Worm (Caenorhabditis elegans) whole organism, L2 larva: ENCODE data around the gene Y54E2A.4.

Experiments used
- alr-1 ChIP-seq: fragments of 150-350 bp; optimal IDR thresholded peaks from 2 replicates; lab custom pipeline; 2014; ENCODE audit warnings: missing biosample characterization, missing genetic modification characterization
- blmp-1 ChIP-seq: sonication (generic microtip); optimal IDR thresholded peaks from 2 replicates; lab custom pipeline; 2017; ENCODE audit warnings: missing genetic modification characterization, mild to moderate bottlenecking, missing compliant biosample characterization, antibody characterized with exemption, moderate library complexity; ENCODE audit not compliant: insufficient read depth
- lin-13 ChIP-seq: fragments of 150-350 bp; optimal IDR thresholded peaks from 2 replicates; lab custom pipeline; 2014; ENCODE audit warnings: missing biosample characterization, missing genetic modification reagents, missing genetic modification characterization
- mdl-1 ChIP-seq, 2 experiments: fragments of 150-350 bp in 1 of 2; sonication (generic microtip) in 1 of 2; optimal IDR thresholded peaks; 2 replicates each; lab custom pipeline; 2017; ENCODE audit warnings: missing biosample characterization in 2 of 2, missing genetic modification characterization in 2 of 2
- nhr-237 ChIP-seq: fragments of 150-350 bp; optimal IDR thresholded peaks from 2 replicates; lab custom pipeline; 2014; ENCODE audit warnings: missing biosample characterization, missing genetic modification characterization
- nhr-77 ChIP-seq: fragments of 150-350 bp; optimal IDR thresholded peaks from 2 replicates; lab custom pipeline; 2014; ENCODE audit warnings: missing biosample characterization, missing genetic modification characterization
- snpc-4 ChIP-seq: fragments of 150-350 bp; optimal IDR thresholded peaks from 2 replicates; lab custom pipeline; 2014; ENCODE audit warnings: missing biosample characterization, missing genetic modification characterization
- ztf-4 ChIP-seq: fragments of 150-350 bp; optimal IDR thresholded peaks from 2 replicates; lab custom pipeline; 2014; ENCODE audit warnings: missing biosample characterization, missing genetic modification characterization

- TF ChIP-seq alr-1 (tag; lab: Kevin White, UChicago) = no peak
- peak; percentile 19 for TF ChIP-seq ztf-4 (tag; lab: Kevin White, UChicago)
- peak; percentile 78 for TF ChIP-seq blmp-1 (tag; lab: Kevin White, UChicago)
- no peak for TF ChIP-seq mdl-1 (tag; optimal IDR thresholded peaks at IDR 0.05; lab: Kevin White, UChicago)
- peak; percentile 45 for TF ChIP-seq lin-13 (GFP tag; lab: Kevin White, UChicago)
- TF ChIP-seq snpc-4 = peak; percentile 98
- no peak for TF ChIP-seq nhr-237 (tag; lab: Kevin White, UChicago)
- peak; percentile 42 for TF ChIP-seq nhr-77 (tag; lab: Kevin White, UChicago)
Observed at ce11 chrII:14804259-14804899, 50.0 kb downstream of the Y54E2A.4 start, which contains the start of gene W01D2.3.
